Fruit fly (Drosophila melanogaster) S2 (cell line): ENCODE results near the gene CG5880.

Source experiments
- CG8478 ChIP-seq: fragments of >200 bp; optimal IDR thresholded peaks from 2 replicates; lab custom pipeline; 2018
- CTCF ChIP-seq, 2 experiments: fragments of >200 bp; optimal IDR thresholded peaks; 2 replicates each; lab custom pipeline; 2018

- no peak for TF ChIP-seq CTCF (optimal IDR thresholded peaks at IDR 0.05; lab: Kevin White, UChicago)
- no peak for TF ChIP-seq CG8478 (lab: Kevin White, UChicago)
Measured at dm6 chr3R:27167350-27167749, 50.8 kb downstream of the CG5880 start.
